Fruit fly (Drosophila melanogaster) whole organism, embryonic: ENCODE data around the gene Rbp.

Source experiments
- B-H2 ChIP-seq: fragments of 200-800 bp; sonication (Bioruptor generic); optimal IDR thresholded peaks from 2 replicates; lab custom pipeline; 2018; ENCODE audit warnings: missing biosample characterization, mild to moderate bottlenecking, missing genetic modification characterization
- CG11085 ChIP-seq: fragments of 200-800 bp; sonication (Bioruptor generic); IDR thresholded peaks from 2 replicates; pipeline ENCODE4 v1.3.6; 2022; ENCODE audit warnings: missing biosample characterization, missing genetic modification characterization
- CG11504 ChIP-seq: fragments of 200-800 bp; sonication (Bioruptor generic); optimal IDR thresholded peaks from 3 replicates; lab custom pipeline; 2019; ENCODE audit warnings: missing biosample characterization, mild to moderate bottlenecking, missing genetic modification characterization, moderate library complexity
- CG11696 ChIP-seq: fragments of 200-800 bp; sonication (Bioruptor generic); IDR thresholded peaks from 2 replicates; pipeline ENCODE4 v1.3.6; 2022; ENCODE audit warnings: missing biosample characterization, missing genetic modification characterization
- CG12391 ChIP-seq: fragments of 200-800 bp; sonication (Bioruptor generic); optimal IDR thresholded peaks from 3 replicates; lab custom pipeline; 2018; ENCODE audit warnings: missing biosample characterization, mild to moderate bottlenecking, missing genetic modification characterization, moderate library complexity
- CG15073 ChIP-seq: fragments of 200-800 bp; sonication (Bioruptor generic); optimal IDR thresholded peaks from 2 replicates; lab custom pipeline; 2016; ENCODE audit warnings: missing biosample characterization, missing genetic modification characterization
- CG15479 ChIP-seq: fragments of 200-800 bp; sonication (Bioruptor generic); optimal IDR thresholded peaks from 3 replicates; lab custom pipeline; 2019; ENCODE audit warnings: missing biosample characterization, mild to moderate bottlenecking, missing genetic modification characterization, moderate library complexity
- CG17912 ChIP-seq: fragments of 200-800 bp; sonication (Bioruptor generic); optimal IDR thresholded peaks from 2 replicates; lab custom pipeline; 2018; ENCODE audit warnings: missing biosample characterization, mild to moderate bottlenecking, missing genetic modification characterization
- CG2678 ChIP-seq: fragments of 200-800 bp; sonication (Bioruptor generic); optimal IDR thresholded peaks from 3 replicates; lab custom pipeline; 2019; ENCODE audit warnings: missing biosample characterization, mild to moderate bottlenecking, missing genetic modification characterization, moderate library complexity
- CG31441 ChIP-seq: fragments of 200-800 bp; sonication (Bioruptor generic); IDR thresholded peaks from 2 replicates; pipeline ENCODE4 v1.3.6; 2022; ENCODE audit warnings: missing biosample characterization, missing genetic modification characterization
- CG3163 ChIP-seq: fragments of 200-800 bp; sonication (Bioruptor generic); optimal IDR thresholded peaks from 3 replicates; lab custom pipeline; 2016; ENCODE audit warnings: missing biosample characterization, missing genetic modification characterization
- CG4730 ChIP-seq: fragments of 200-800 bp; sonication (Bioruptor generic); IDR thresholded peaks from 2 replicates; pipeline ENCODE4 v1.3.6; 2022; ENCODE audit warnings: missing biosample characterization, missing genetic modification characterization
- CG5953 ChIP-seq: fragments of 200-800 bp; sonication (Bioruptor generic); IDR thresholded peaks from 2 replicates; pipeline ENCODE4 v1.3.6; 2022; ENCODE audit warnings: missing biosample characterization, missing genetic modification characterization
- CG6791 ChIP-seq: fragments of 200-800 bp; sonication (Bioruptor generic); IDR thresholded peaks from 3 replicates; pipeline ENCODE4 v1.3.6; 2022; ENCODE audit warnings: missing biosample characterization, missing genetic modification characterization; ENCODE audit not compliant: partially characterized antibody
- CG9215 ChIP-seq: fragments of 200-800 bp; sonication (Bioruptor generic); IDR thresholded peaks from 2 replicates; pipeline ENCODE4 v1.3.6; 2022; ENCODE audit warnings: missing biosample characterization, missing genetic modification characterization
- Deaf1 ChIP-seq: fragments of 200-800 bp; optimal IDR thresholded peaks from 3 replicates; lab custom pipeline; 2019; ENCODE audit warnings: missing biosample characterization, mild to moderate bottlenecking, missing genetic modification characterization, moderate library complexity
- Hr51 ChIP-seq, 2 experiments: fragments of 200-800 bp; sonication (Bioruptor generic); optimal IDR thresholded peaks; 2 replicates in 1 of 2; 3 replicates in 1 of 2; lab custom pipeline; 2016 to 2018; ENCODE audit warnings: missing biosample characterization in 2 of 2, missing genetic modification characterization in 2 of 2, mild to moderate bottlenecking in 1 of 2, moderate library complexity in 1 of 2
- Mrtf ChIP-seq: fragments of 200-800 bp; sonication (Bioruptor generic); IDR thresholded peaks from 3 replicates; pipeline ENCODE4 v1.3.6; 2022; ENCODE audit warnings: missing biosample characterization, missing genetic modification characterization
- Nf-YB ChIP-seq: fragments of 200-800 bp; sonication (Bioruptor generic); optimal IDR thresholded peaks from 3 replicates; lab custom pipeline; 2019; ENCODE audit warnings: missing biosample characterization, mild to moderate bottlenecking, missing genetic modification characterization, moderate library complexity
- Pdp1 ChIP-seq, 2 experiments: fragments of 200-800 bp; sonication (Bioruptor generic); optimal IDR thresholded peaks; 3 replicates each; lab custom pipeline; 2016; ENCODE audit warnings: missing biosample characterization in 2 of 2, missing genetic modification characterization in 2 of 2, mild to moderate bottlenecking in 1 of 2, moderate library complexity in 1 of 2
- Sry-β ChIP-seq: fragments of 200-800 bp; sonication (Bioruptor generic); optimal IDR thresholded peaks from 2 replicates; lab custom pipeline; 2018; ENCODE audit warnings: missing biosample characterization, mild to moderate bottlenecking, missing genetic modification characterization, moderate library complexity
- TFAM ChIP-seq: fragments of 200-800 bp; sonication (Bioruptor generic); optimal IDR thresholded peaks from 2 replicates; lab custom pipeline; 2017; ENCODE audit warnings: missing biosample characterization, missing genetic modification characterization, inconsistent platforms
- Trl ChIP-seq, 3 experiments: fragments of >200 bp in 2 of 3; fragments of 200-800 bp in 1 of 3; sonication (Bioruptor generic) in 1 of 3; optimal IDR thresholded peaks; 2 replicates in 1 of 3; 3 replicates in 2 of 3; lab custom pipeline; 2016 to 2017; ENCODE audit warnings: missing biosample characterization in 1 of 3, missing genetic modification characterization in 1 of 3
- abd-A ChIP-seq: fragments of 200-800 bp; sonication (Bioruptor generic); optimal IDR thresholded peaks from 3 replicates; lab custom pipeline; 2019; ENCODE audit warnings: missing biosample characterization, mild to moderate bottlenecking, missing genetic modification characterization, moderate library complexity
- cas ChIP-seq: fragments of 200-800 bp; sonication (Bioruptor generic); IDR thresholded peaks from 2 replicates; pipeline ENCODE4 v1.3.6; 2022; ENCODE audit warnings: missing biosample characterization, missing genetic modification characterization
- chinmo ChIP-seq: fragments of 200-800 bp; sonication (Bioruptor generic); IDR thresholded peaks from 4 replicates; pipeline ENCODE4 v1.3.6; 2022; ENCODE audit warnings: missing biosample characterization, missing genetic modification characterization; ENCODE audit not compliant: partially characterized antibody
- ham ChIP-seq: fragments of 200-800 bp; sonication (Bioruptor generic); IDR thresholded peaks from 2 replicates; pipeline ENCODE4 v1.3.6; 2022; ENCODE audit warnings: missing biosample characterization, missing genetic modification characterization
- hb ChIP-seq: fragments of 200-800 bp; sonication (Bioruptor generic); IDR thresholded peaks from 3 replicates; pipeline ENCODE4 v1.3.6; 2022; ENCODE audit warnings: missing biosample characterization, missing genetic modification characterization; ENCODE audit not compliant: partially characterized antibody
- ind ChIP-seq: fragments of 200-800 bp; sonication (Bioruptor generic); optimal IDR thresholded peaks from 3 replicates; lab custom pipeline; 2016; ENCODE audit warnings: missing biosample characterization, missing genetic modification characterization
- ken ChIP-seq: fragments of 200-800 bp; sonication (Bioruptor generic); IDR thresholded peaks from 3 replicates; pipeline ENCODE4 v1.3.6; 2022; ENCODE audit warnings: missing biosample characterization, missing genetic modification characterization
- kni ChIP-seq: fragments of 200-800 bp; sonication (Bioruptor generic); optimal IDR thresholded peaks from 3 replicates; lab custom pipeline; 2017; ENCODE audit warnings: mild to moderate bottlenecking, missing biosample characterization, missing genetic modification reagents, missing genetic modification characterization
- lbe ChIP-seq: fragments of 200-800 bp; sonication (Bioruptor generic); optimal IDR thresholded peaks from 2 replicates; lab custom pipeline; 2016; ENCODE audit warnings: missing biosample characterization, mild to moderate bottlenecking, missing genetic modification characterization
- lov ChIP-seq, 2 experiments: fragments of 200-800 bp in 1 of 2; fragments of >200 bp in 1 of 2; sonication (Bioruptor generic) in 1 of 2; IDR thresholded peaks in 1 of 2; optimal IDR thresholded peaks in 1 of 2; 2 replicates in 1 of 2; 3 replicates in 1 of 2; pipeline versions ENCODE4 v1.3.6 to Lab custom; 2017 to 2022; ENCODE audit warnings: missing biosample characterization in 1 of 2, missing genetic modification characterization in 1 of 2
- mirr ChIP-seq: fragments of 200-800 bp; sonication (Bioruptor generic); optimal IDR thresholded peaks from 3 replicates; lab custom pipeline; 2018; ENCODE audit warnings: missing biosample characterization, mild to moderate bottlenecking, missing genetic modification characterization
- nerfin-2 ChIP-seq: fragments of 200-800 bp; sonication (Bioruptor generic); IDR thresholded peaks from 2 replicates; pipeline ENCODE4 v1.3.6; 2022; ENCODE audit warnings: missing biosample characterization, missing genetic modification characterization; ENCODE audit not compliant: partially characterized antibody
- oc ChIP-seq: fragments of 200-800 bp; sonication (Bioruptor generic); optimal IDR thresholded peaks from 2 replicates; lab custom pipeline; 2018; ENCODE audit warnings: missing biosample characterization, mild to moderate bottlenecking, missing genetic modification characterization, moderate library complexity
- scrt ChIP-seq: fragments of 200-800 bp; sonication (Bioruptor generic); optimal IDR thresholded peaks from 2 replicates; lab custom pipeline; 2018; ENCODE audit warnings: missing biosample characterization, mild to moderate bottlenecking, missing genetic modification characterization, moderate library complexity
- sr ChIP-seq: fragments of 200-800 bp; sonication (Bioruptor generic); IDR thresholded peaks from 3 replicates; pipeline ENCODE4 v1.3.6; 2022; ENCODE audit warnings: missing biosample characterization, missing genetic modification characterization
- sug ChIP-seq: fragments of 200-800 bp; optimal IDR thresholded peaks from 2 replicates; lab custom pipeline; 2019; ENCODE audit warnings: missing biosample characterization, mild to moderate bottlenecking, missing genetic modification characterization, moderate library complexity
- tx ChIP-seq: fragments of 200-800 bp; sonication (Bioruptor generic); optimal IDR thresholded peaks from 2 replicates; lab custom pipeline; 2016; ENCODE audit warnings: missing biosample characterization, missing genetic modification characterization
- wor ChIP-seq: fragments of 200-800 bp; sonication (Bioruptor generic); IDR thresholded peaks from 2 replicates; pipeline ENCODE4 v1.3.6; 2022; ENCODE audit warnings: missing biosample characterization, missing genetic modification characterization

The Rbp gene

DNA sequence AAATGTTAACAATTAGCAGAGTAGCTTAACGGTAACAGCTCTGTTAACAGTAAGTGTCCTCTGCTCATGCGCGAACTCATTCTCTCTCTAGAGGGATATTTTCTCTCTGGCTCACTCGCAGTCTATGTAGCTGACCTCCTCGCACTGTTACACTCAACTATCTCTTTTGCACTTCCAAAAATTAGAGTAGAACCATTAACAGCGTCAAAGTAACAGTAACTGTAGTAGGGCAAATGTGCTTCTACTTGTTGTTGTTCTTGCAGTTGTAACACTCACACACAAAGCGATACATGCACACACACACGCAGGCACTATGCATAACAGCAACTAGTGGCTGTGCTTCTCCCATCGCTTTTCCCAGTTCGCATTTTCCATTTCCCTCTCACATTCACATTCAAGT lies 4.6 kb downstream of the Rbp start (continued):
- TF ChIP-seq CG11696 = no peak
- no peak for TF ChIP-seq ind (GFP tag; lab: Kevin White, UChicago)
- TF ChIP-seq hb (GFP tag; lab: Robert Waterston, UW) = no peak
- no peak for TF ChIP-seq Nf-YB (GFP tag; lab: Kevin White, UChicago)
- no peak for TF ChIP-seq lov (optimal IDR thresholded peaks at IDR 0.05; lab: Kevin White, UChicago)
- no peak for TF ChIP-seq lov (GFP tag; IDR thresholded peaks at IDR 0.05; lab: Robert Waterston, UW)
- TF ChIP-seq Trl (optimal IDR thresholded peaks at IDR 0.05; lab: Kevin White, UChicago) = peak; percentile 65 to 79
- TF ChIP-seq Trl (GFP tag; optimal IDR thresholded peaks at IDR 0.05; lab: Kevin White, UChicago) = no peak
- TF ChIP-seq lbe (GFP tag; lab: Kevin White, UChicago) = no peak
- TF ChIP-seq ken (GFP tag; lab: Robert Waterston, UW) = no peak
- 0 out of 2 replicates have a peak, but pooled peaks have one; percentile 25 for TF ChIP-seq cas (GFP tag; lab: Robert Waterston, UW)
- no peak for TF ChIP-seq CG17912 (GFP tag; lab: Kevin White, UChicago)
- no peak for TF ChIP-seq Sry-β (GFP tag; lab: Kevin White, UChicago)
- no peak for TF ChIP-seq CG11085 (GFP tag; lab: Robert Waterston, UW)
- TF ChIP-seq scrt = peak; percentile 96
- TF ChIP-seq CG3163 (GFP tag; lab: Kevin White, UChicago) = no peak
- 0 out of 4 replicates have a peak, but pooled peaks have one; percentile 58 for TF ChIP-seq chinmo (GFP tag; lab: Robert Waterston, UW)
- TF ChIP-seq CG15479 (GFP tag; lab: Kevin White, UChicago) = no peak
- TF ChIP-seq mirr = no peak
- TF ChIP-seq kni (GFP tag; lab: Kevin White, UChicago) = peak; percentile 47
- no peak for TF ChIP-seq nerfin-2 (GFP tag; lab: Robert Waterston, UW)
- no peak for TF ChIP-seq oc (tag; lab: Kevin White, UChicago)
- no peak for TF ChIP-seq sug (tag; lab: Kevin White, UChicago)
- TF ChIP-seq CG5953 = no peak
- no peak for TF ChIP-seq B-H2 (GFP tag; lab: Kevin White, UChicago)
- TF ChIP-seq CG2678 = no peak
- TF ChIP-seq CG31441 (GFP tag; lab: Robert Waterston, UW) = no peak
- TF ChIP-seq Deaf1 = no peak
- TF ChIP-seq CG11504 (tag; lab: Kevin White, UChicago) = no peak
- TF ChIP-seq Mrtf (GFP tag; lab: Robert Waterston, UW) = no peak
- no peak for TF ChIP-seq Hr51 (GFP tag; optimal IDR thresholded peaks at IDR 0.05; lab: Kevin White, UChicago)
- TF ChIP-seq tx (GFP tag; lab: Kevin White, UChicago) = no peak
- no peak for TF ChIP-seq Pdp1 (GFP tag; optimal IDR thresholded peaks at IDR 0.05; lab: Kevin White, UChicago)
- TF ChIP-seq CG15073 (GFP tag; lab: Kevin White, UChicago) = no peak
- no peak for TF ChIP-seq abd-A
- no peak for TF ChIP-seq sr (GFP tag; lab: Robert Waterston, UW)
- no peak for TF ChIP-seq CG12391 (tag; lab: Kevin White, UChicago)
- no peak for TF ChIP-seq CG9215 (GFP tag; lab: Robert Waterston, UW)
- no peak for TF ChIP-seq ham (GFP tag; lab: Robert Waterston, UW)
- peak; percentile 46; the same call in 1 of the 3 replicates for TF ChIP-seq CG6791 (GFP tag; lab: Robert Waterston, UW)
- no peak for TF ChIP-seq wor (GFP tag; lab: Robert Waterston, UW)
- TF ChIP-seq CG4730 (GFP tag; lab: Robert Waterston, UW) = no peak
- TF ChIP-seq TFAM (GFP tag; lab: Kevin White, UChicago) = no peak
- TF ChIP-seq, all 482 proteins: peak for 19
